Fruit fly (Drosophila melanogaster) whole organism, embryonic: Measurements from ENCODE around the gene lin-52.

Source experiments
- Asciz ChIP-seq: fragments of 200-800 bp; sonication (Bioruptor generic); optimal IDR thresholded peaks from 2 replicates; lab custom pipeline; 2017; ENCODE audit warnings: missing biosample characterization, mild to moderate bottlenecking, missing genetic modification characterization, missing genetic modification reagents
- Awh ChIP-seq: fragments of 200-800 bp; sonication (Bioruptor generic); IDR thresholded peaks from 2 replicates; pipeline ENCODE4, ENCODE4 v1.3.6; 2022; ENCODE audit warnings: missing biosample characterization, missing genetic modification characterization
- Blimp-1 ChIP-seq: fragments of 200-800 bp; sonication (Bioruptor generic); optimal IDR thresholded peaks from 3 replicates; lab custom pipeline; 2018; ENCODE audit warnings: missing biosample characterization, missing genetic modification characterization, mild to moderate bottlenecking, moderate library complexity, missing genetic modification reagents
- CG10267 ChIP-seq: fragments of 200-800 bp; sonication (Bioruptor generic); optimal IDR thresholded peaks from 2 replicates; lab custom pipeline; 2018; ENCODE audit warnings: missing biosample characterization, mild to moderate bottlenecking, missing genetic modification characterization, moderate library complexity
- CG10321 ChIP-seq: fragments of 200-800 bp; sonication (Bioruptor generic); IDR thresholded peaks from 2 replicates; pipeline ENCODE4 v1.3.6; 2022; ENCODE audit warnings: missing biosample characterization, missing genetic modification characterization
- CG11398 ChIP-seq: fragments of 200-800 bp; sonication (Bioruptor generic); optimal IDR thresholded peaks from 2 replicates; lab custom pipeline; 2016; ENCODE audit warnings: missing biosample characterization, missing genetic modification characterization
- CG12071 ChIP-seq: fragments of 200-800 bp; sonication (Bioruptor generic); optimal IDR thresholded peaks from 3 replicates; lab custom pipeline; 2018; ENCODE audit warnings: missing biosample characterization, mild to moderate bottlenecking, missing genetic modification characterization
- CG16779 ChIP-seq: fragments of 200-800 bp; sonication (Bioruptor generic); IDR thresholded peaks from 2 replicates; pipeline ENCODE4 v1.3.6; 2022; ENCODE audit warnings: missing biosample characterization, missing genetic modification characterization
- CG3995 ChIP-seq: fragments of 200-800 bp; sonication (Bioruptor generic); optimal IDR thresholded peaks from 3 replicates; lab custom pipeline; 2016; ENCODE audit warnings: missing biosample characterization, missing genetic modification characterization
- CG6683 ChIP-seq: fragments of 200-800 bp; sonication (Bioruptor generic); optimal IDR thresholded peaks from 2 replicates; lab custom pipeline; 2017; ENCODE audit warnings: missing biosample characterization, mild to moderate bottlenecking, missing genetic modification characterization, missing genetic modification reagents
- CG6765 ChIP-seq: fragments of 200-800 bp; sonication (Bioruptor generic); optimal IDR thresholded peaks from 3 replicates; lab custom pipeline; 2017; ENCODE audit warnings: missing biosample characterization, mild to moderate bottlenecking, missing genetic modification characterization
- CG7987 ChIP-seq: fragments of 200-800 bp; sonication (Bioruptor generic); optimal IDR thresholded peaks from 2 replicates; lab custom pipeline; 2018; ENCODE audit warnings: missing biosample characterization, mild to moderate bottlenecking, missing genetic modification characterization, moderate library complexity
- CHES-1-like ChIP-seq: fragments of 200-800 bp; sonication (Bioruptor generic); optimal IDR thresholded peaks from 2 replicates; lab custom pipeline; 2016; ENCODE audit warnings: missing biosample characterization, missing genetic modification characterization
- D ChIP-seq, 2 experiments: fragments of 200-800 bp in 1 of 2; fragments of >200 bp in 1 of 2; sonication (Bioruptor generic) in 1 of 2; optimal IDR thresholded peaks; 2 replicates in 1 of 2; 3 replicates in 1 of 2; lab custom pipeline; 2017; ENCODE audit warnings: mild to moderate bottlenecking in 1 of 2, missing biosample characterization in 1 of 2, missing genetic modification characterization in 1 of 2, missing genetic modification reagents in 1 of 2
- Dp ChIP-seq: fragments of 200-800 bp; sonication (Bioruptor generic); optimal IDR thresholded peaks from 2 replicates; lab custom pipeline; 2018; ENCODE audit warnings: missing biosample characterization, mild to moderate bottlenecking, missing genetic modification characterization, moderate library complexity
- Drgx ChIP-seq: fragments of 200-800 bp; sonication (Bioruptor generic); IDR thresholded peaks from 2 replicates; pipeline ENCODE4 v1.3.6; 2022; ENCODE audit warnings: missing biosample characterization, missing genetic modification characterization
- Fer2 ChIP-seq: fragments of 200-800 bp; sonication (Bioruptor generic); optimal IDR thresholded peaks from 2 replicates; lab custom pipeline; 2018; ENCODE audit warnings: missing biosample characterization, mild to moderate bottlenecking, missing genetic modification characterization, moderate library complexity
- HmgZ ChIP-seq: fragments of 200-800 bp; sonication (Bioruptor generic); optimal IDR thresholded peaks from 2 replicates; lab custom pipeline; 2018; ENCODE audit warnings: missing biosample characterization, mild to moderate bottlenecking, missing genetic modification characterization
- Jarid2 ChIP-seq: fragments of 200-800 bp; sonication (Bioruptor generic); optimal IDR thresholded peaks from 3 replicates; lab custom pipeline; 2017; ENCODE audit warnings: mild to moderate bottlenecking, missing biosample characterization, missing genetic modification reagents, missing genetic modification characterization
- NC2α ChIP-seq: fragments of 200-800 bp; sonication (Bioruptor generic); optimal IDR thresholded peaks from 2 replicates; lab custom pipeline; 2016; ENCODE audit warnings: missing biosample characterization, missing genetic modification characterization
- Nf-YC ChIP-seq: fragments of 200-800 bp; optimal IDR thresholded peaks from 3 replicates; lab custom pipeline; 2019; ENCODE audit warnings: missing biosample characterization, mild to moderate bottlenecking, missing genetic modification characterization, moderate library complexity
- Sox100B ChIP-seq: fragments of 200-800 bp; sonication (Bioruptor generic); optimal IDR thresholded peaks from 3 replicates; lab custom pipeline; 2018; ENCODE audit warnings: missing biosample characterization, mild to moderate bottlenecking, missing genetic modification characterization
- Vsx1 ChIP-seq: fragments of 200-800 bp; sonication (Bioruptor generic); optimal IDR thresholded peaks from 2 replicates; lab custom pipeline; 2017; ENCODE audit warnings: missing biosample characterization, mild to moderate bottlenecking, missing genetic modification characterization, missing genetic modification reagents
- Xbp1 ChIP-seq: fragments of 200-800 bp; sonication (Bioruptor generic); optimal IDR thresholded peaks from 3 replicates; lab custom pipeline; 2016; ENCODE audit warnings: missing biosample characterization, mild to moderate bottlenecking, missing genetic modification characterization
- bab2 ChIP-seq: fragments of 200-800 bp; sonication (Bioruptor generic); optimal IDR thresholded peaks from 2 replicates; lab custom pipeline; 2016; ENCODE audit warnings: missing biosample characterization, missing genetic modification characterization
- bcd ChIP-seq: fragments of 200-800 bp; sonication (Bioruptor generic); optimal IDR thresholded peaks from 2 replicates; lab custom pipeline; 2017; ENCODE audit warnings: missing biosample characterization, mild to moderate bottlenecking, missing genetic modification characterization
- cad ChIP-seq: fragments of >200 bp; optimal IDR thresholded peaks from 2 replicates; lab custom pipeline; 2017; ENCODE audit warnings: missing biosample characterization, missing genetic modification characterization
- caup ChIP-seq: fragments of 200-800 bp; sonication (Bioruptor generic); optimal IDR thresholded peaks from 3 replicates; lab custom pipeline; 2017; ENCODE audit warnings: missing biosample characterization, mild to moderate bottlenecking, missing genetic modification characterization, moderate library complexity; ENCODE audit not compliant: severe bottlenecking
- chinmo ChIP-seq: fragments of 200-800 bp; sonication (Bioruptor generic); IDR thresholded peaks from 4 replicates; pipeline ENCODE4 v1.3.6; 2022; ENCODE audit warnings: missing biosample characterization, missing genetic modification characterization; ENCODE audit not compliant: partially characterized antibody
- danr ChIP-seq: fragments of 200-800 bp; sonication (Bioruptor generic); IDR thresholded peaks from 2 replicates; pipeline ENCODE4 v1.3.6; 2022; ENCODE audit warnings: missing biosample characterization, missing genetic modification characterization
- dm ChIP-seq: fragments of 200-800 bp; sonication (Bioruptor generic); optimal IDR thresholded peaks from 3 replicates; lab custom pipeline; 2016; ENCODE audit warnings: missing biosample characterization, missing genetic modification characterization
- ind ChIP-seq: fragments of 200-800 bp; sonication (Bioruptor generic); optimal IDR thresholded peaks from 3 replicates; lab custom pipeline; 2016; ENCODE audit warnings: missing biosample characterization, missing genetic modification characterization
- jigr1 ChIP-seq: fragments of 200-800 bp; sonication (Bioruptor generic); IDR thresholded peaks from 3 replicates; pipeline ENCODE4 v1.3.6; 2022; ENCODE audit warnings: missing biosample characterization, missing genetic modification characterization
- knrl ChIP-seq: fragments of 200-800 bp; sonication (Bioruptor generic); IDR thresholded peaks from 3 replicates; pipeline ENCODE4 v1.3.6; 2022; ENCODE audit warnings: missing biosample characterization, missing genetic modification characterization; ENCODE audit not compliant: partially characterized antibody
- mam ChIP-seq: fragments of 200-800 bp; sonication (Bioruptor generic); optimal IDR thresholded peaks from 3 replicates; lab custom pipeline; 2016; ENCODE audit warnings: missing biosample characterization, missing genetic modification characterization
- nerfin-1 ChIP-seq: fragments of 200-800 bp; sonication (Bioruptor generic); optimal IDR thresholded peaks from 3 replicates; lab custom pipeline; 2019; ENCODE audit warnings: missing biosample characterization, mild to moderate bottlenecking, missing genetic modification characterization, moderate library complexity
- nerfin-2 ChIP-seq: fragments of 200-800 bp; sonication (Bioruptor generic); IDR thresholded peaks from 2 replicates; pipeline ENCODE4 v1.3.6; 2022; ENCODE audit warnings: missing biosample characterization, missing genetic modification characterization; ENCODE audit not compliant: partially characterized antibody
- ranshi ChIP-seq: fragments of 200-800 bp; sonication (Bioruptor generic); IDR thresholded peaks from 2 replicates; pipeline ENCODE4 v1.3.6; 2022; ENCODE audit warnings: missing biosample characterization, missing genetic modification characterization
- row ChIP-seq: fragments of 200-800 bp; sonication (Bioruptor generic); IDR thresholded peaks from 3 replicates; pipeline ENCODE4 v1.3.6; 2022; ENCODE audit warnings: missing biosample characterization, missing genetic modification characterization
- run ChIP-seq: fragments of 200-800 bp; sonication (Bioruptor generic); optimal IDR thresholded peaks from 3 replicates; lab custom pipeline; 2018; ENCODE audit warnings: missing biosample characterization, mild to moderate bottlenecking, missing genetic modification characterization
- scrt ChIP-seq: fragments of 200-800 bp; sonication (Bioruptor generic); optimal IDR thresholded peaks from 2 replicates; lab custom pipeline; 2018; ENCODE audit warnings: missing biosample characterization, mild to moderate bottlenecking, missing genetic modification characterization, moderate library complexity
- slou ChIP-seq: fragments of 200-800 bp; sonication (Bioruptor generic); optimal IDR thresholded peaks from 3 replicates; lab custom pipeline; 2016; ENCODE audit warnings: missing biosample characterization, missing genetic modification characterization
- slp2 ChIP-seq: fragments of 200-800 bp; sonication (Bioruptor generic); optimal IDR thresholded peaks from 2 replicates; lab custom pipeline; 2016; ENCODE audit warnings: missing biosample characterization, missing genetic modification characterization
- ttk ChIP-seq: fragments of 200-800 bp; sonication (Bioruptor generic); IDR thresholded peaks from 2 replicates; pipeline ENCODE4 v2.1.2; 2022; ENCODE audit warnings: missing biosample characterization, missing genetic modification characterization

The lin-52 gene

dm6 chrX:5745840-5746815 lies 8.6 kb downstream of the lin-52 start (continued):
- TF ChIP-seq CG3995 (GFP tag; lab: Kevin White, UChicago) (peak; percentile 7), Fer2 (tag; lab: Kevin White, UChicago) (peak; percentile 68), caup (peak; percentile 71), chinmo (GFP tag; lab: Robert Waterston, UW) (0 out of 4 replicates have a peak, but pooled peaks have one; percentile 9), nerfin-1 (peak; percentile 66), D (optimal IDR thresholded peaks at IDR 0.05; lab: Kevin White, UChicago) (no peak), D (GFP tag; optimal IDR thresholded peaks at IDR 0.05; lab: Kevin White, UChicago) (peak; percentile 70), CG10321 (peak; percentile 56; the same call in 1 of the 2 replicates)

- peak; percentile 50 for TF ChIP-seq mam (GFP tag; lab: Kevin White, UChicago)
- TF ChIP-seq Dp (GFP tag; lab: Kevin White, UChicago) = no peak
- TF ChIP-seq knrl = peak; percentile 69; the same call in 2 of the 3 replicates
- TF ChIP-seq Asciz (GFP tag; lab: Kevin White, UChicago) = no peak
- no peak for TF ChIP-seq Awh (GFP tag; lab: Robert Waterston, UW)
- no peak for TF ChIP-seq NC2α (GFP tag; lab: Kevin White, UChicago)
- TF ChIP-seq jigr1 (GFP tag; lab: Robert Waterston, UW) = no peak
- TF ChIP-seq Drgx (GFP tag; lab: Robert Waterston, UW) = peak; percentile 9; the same call in 1 of the 2 replicates
- TF ChIP-seq CG6765 (GFP tag; lab: Kevin White, UChicago) = no peak
- TF ChIP-seq slp2 (GFP tag; lab: Kevin White, UChicago) = no peak
- peak; percentile 29 for TF ChIP-seq Nf-YC (tag; lab: Kevin White, UChicago)
- TF ChIP-seq CG16779 = 0 out of 2 replicates have a peak, but pooled peaks have one; percentile 14
- peak; percentile 20 for TF ChIP-seq Blimp-1 (GFP tag; lab: Kevin White, UChicago)
- TF ChIP-seq scrt = no peak
- no peak for TF ChIP-seq CG12071
- no peak for TF ChIP-seq CG7987
- no peak for TF ChIP-seq Xbp1 (GFP tag; lab: Kevin White, UChicago)
- TF ChIP-seq danr (GFP tag; lab: Robert Waterston, UW) = no peak
- TF ChIP-seq row (GFP tag; lab: Robert Waterston, UW) = peak; percentile 81
- peak; percentile 17 for TF ChIP-seq Sox100B
- no peak for TF ChIP-seq D (optimal IDR thresholded peaks at IDR 0.05; lab: Kevin White, UChicago)
- peak; percentile 15 for TF ChIP-seq D (GFP tag; optimal IDR thresholded peaks at IDR 0.05; lab: Kevin White, UChicago)
- no peak for TF ChIP-seq ranshi (GFP tag; lab: Robert Waterston, UW)
- TF ChIP-seq cad (GFP tag; lab: Kevin White, UChicago) = no peak
- peak; percentile 8 for TF ChIP-seq CG10267 (tag; lab: Kevin White, UChicago)
- TF ChIP-seq CG6683 = no peak
- TF ChIP-seq dm (GFP tag; lab: Kevin White, UChicago) = no peak
- TF ChIP-seq ind (GFP tag; lab: Kevin White, UChicago) = no peak
- TF ChIP-seq HmgZ (tag; lab: Kevin White, UChicago) = no peak
- no peak for TF ChIP-seq bab2 (GFP tag; lab: Kevin White, UChicago)
- TF ChIP-seq Vsx1 (GFP tag; lab: Kevin White, UChicago) = no peak
- no peak for TF ChIP-seq slou (GFP tag; lab: Kevin White, UChicago)
- peak; percentile 47; the same call in 1 of the 2 replicates for TF ChIP-seq nerfin-2 (GFP tag; lab: Robert Waterston, UW)
- TF ChIP-seq caup = no peak
- TF ChIP-seq run (tag; lab: Kevin White, UChicago) = no peak
- TF ChIP-seq CG11398 (GFP tag; lab: Kevin White, UChicago) = no peak
- TF ChIP-seq Jarid2 = no peak
- peak; percentile 41 for TF ChIP-seq bcd (GFP tag; lab: Kevin White, UChicago)
- no peak for TF ChIP-seq CHES-1-like (GFP tag; lab: Kevin White, UChicago)
- TF ChIP-seq ttk (GFP tag; lab: Robert Waterston, UW) = no peak
These were observed 9.6 kb downstream of the lin-52 start for dm6 chrX:5744992-5745732.
